Worm (Caenorhabditis elegans): ENCODE data around the gene col-180.

The col-180 gene

ce11 chrX:11752289-11752688 is 40.2 kb upstream of the col-180 start:
- TF ChIP-seq tbx-2 (tag; optimal IDR thresholded peaks at IDR 0.05) (no peak), fkh-10 (GFP tag; optimal IDR thresholded peaks at IDR 0.05) (no peak), ceh-82 (tag; optimal IDR thresholded peaks at IDR 0.05) (no peak), daf-12 (tag; optimal IDR thresholded peaks at IDR 0.05) (no peak), ceh-16 (tag; optimal IDR thresholded peaks at IDR 0.05) (no peak), skn-1 (tag; optimal IDR thresholded peaks at IDR 0.05) (no peak), nhr-28 (tag; optimal IDR thresholded peaks at IDR 0.05) (no peak), nhr-12 (tag; optimal IDR thresholded peaks at IDR 0.05) (no peak), ztf-11 (tag; optimal IDR thresholded peaks at IDR 0.05) (no peak), fkh-2 (tag; optimal IDR thresholded peaks at IDR 0.05) (no peak), nhr-25 (tag; optimal IDR thresholded peaks at IDR 0.05) (no peak), aly-2 (tag; optimal IDR thresholded peaks at IDR 0.05) (no peak), pqm-1 (tag; optimal IDR thresholded peaks at IDR 0.05) (no peak), ztf-4 (tag; optimal IDR thresholded peaks at IDR 0.05) (no peak), R02D3.7 (tag; optimal IDR thresholded peaks at IDR 0.05) (no peak), hmg-11 (tag; optimal IDR thresholded peaks at IDR 0.05) (no peak), pha-4 (tag; optimal IDR thresholded peaks at IDR 0.05) (no peak)

ce11 chrX:11745821-11746485 is 33.9 kb upstream of the col-180 start, which contains the start of gene C40H5.2:
C40H5.2 (plus strand) TSS chrX:11746076.
- TF ChIP-seq hmg-11 (tag; optimal IDR thresholded peaks at IDR 0.05) (no peak), fkh-10 (GFP tag; optimal IDR thresholded peaks at IDR 0.05) (peak; percentile 54), lin-39 (tag; optimal IDR thresholded peaks at IDR 0.05) (no peak)

ce11 chrX:11743723-11744122 is 31.6 kb upstream of the col-180 start:
- TF ChIP-seq ztf-4 (tag; optimal IDR thresholded peaks at IDR 0.05) (no peak), daf-12 (tag; optimal IDR thresholded peaks at IDR 0.05) (no peak), fos-1 (tag; optimal IDR thresholded peaks at IDR 0.05) (no peak), elt-3 (tag; optimal IDR thresholded peaks at IDR 0.05) (no peak), nhr-77 (tag; optimal IDR thresholded peaks at IDR 0.05) (no peak), pha-4 (tag; optimal IDR thresholded peaks at IDR 0.05) (no peak), snpc-4 (tag; optimal IDR thresholded peaks at IDR 0.05) (no peak), pqm-1 (tag; optimal IDR thresholded peaks at IDR 0.05) (no peak), elt-1 (tag; optimal IDR thresholded peaks at IDR 0.05) (no peak), ama-1 (optimal IDR thresholded peaks at IDR 0.05) (no peak)

DNA sequence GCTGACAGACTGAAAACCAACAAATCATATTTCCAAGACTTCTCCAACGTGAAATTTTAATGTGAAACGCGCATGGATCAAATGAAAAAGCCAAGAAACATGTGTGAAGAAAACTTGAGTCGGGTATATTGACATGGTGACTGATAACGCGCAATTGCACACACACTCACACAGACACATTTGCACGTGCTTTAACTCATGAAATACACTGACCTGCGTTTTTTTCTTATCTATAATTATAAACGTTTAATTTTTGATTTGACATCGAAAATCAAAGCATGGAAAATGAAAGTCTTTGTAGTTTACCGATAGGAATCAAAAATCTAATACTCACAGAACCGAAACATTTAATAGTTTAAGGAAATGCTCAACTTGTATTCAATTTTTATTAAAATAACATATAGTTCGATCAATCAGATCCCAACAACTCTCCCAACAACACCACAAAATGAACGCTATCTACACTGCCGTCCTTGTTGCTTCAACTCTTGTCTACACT is 26.6 kb upstream of the col-180 start, which contains the start of gene nspa-9:
TSS of gene nspa-9 (plus strand) at position 449 of the 499 bp plus-strand sequence.
- TF ChIP-seq elt-2 (tag; optimal IDR thresholded peaks at IDR 0.05): peak; percentile 94
- no peak for TF ChIP-seq unc-62 (GFP tag; optimal IDR thresholded peaks at IDR 0.05)
- TF ChIP-seq nfya-1 (tag; optimal IDR thresholded peaks at IDR 0.05; ENCODE audit: insufficient read depth): no peak
- peak; percentile 19 for TF ChIP-seq jun-1 (tag; optimal IDR thresholded peaks at IDR 0.05)
- no peak for TF ChIP-seq fkh-2 (tag; optimal IDR thresholded peaks at IDR 0.05)
- TF ChIP-seq pqm-1 (tag; optimal IDR thresholded peaks at IDR 0.05): peak; percentile 94
- TF ChIP-seq fkh-10 (GFP tag; optimal IDR thresholded peaks at IDR 0.05): no peak
- TF ChIP-seq fos-1 (tag; optimal IDR thresholded peaks at IDR 0.05): no peak
- no peak for TF ChIP-seq skn-1 (tag; optimal IDR thresholded peaks at IDR 0.05)
- TF ChIP-seq pha-4 (tag; optimal IDR thresholded peaks at IDR 0.05): peak; percentile 83
- TF ChIP-seq nhr-11 (tag; optimal IDR thresholded peaks at IDR 0.05): no peak
- TF ChIP-seq nhr-77 (tag; optimal IDR thresholded peaks at IDR 0.05): no peak
- peak; percentile 50 for TF ChIP-seq mdl-1 (tag; optimal IDR thresholded peaks at IDR 0.05)
- TF ChIP-seq mml-1 (tag; optimal IDR thresholded peaks at IDR 0.05): no peak
- no peak for TF ChIP-seq nhr-237 (tag; optimal IDR thresholded peaks at IDR 0.05)
- TF ChIP-seq ZK546.5 (tag; optimal IDR thresholded peaks at IDR 0.05): no peak

- TF ChIP-seq nhr-23 (tag; optimal IDR thresholded peaks at IDR 0.05) (no peak), nhr-77 (tag; optimal IDR thresholded peaks at IDR 0.05) (no peak), mdl-1 (tag; optimal IDR thresholded peaks at IDR 0.05) (no peak), sea-2 (GFP tag; optimal IDR thresholded peaks at IDR 0.05) (no peak), zag-1 (tag; optimal IDR thresholded peaks at IDR 0.05) (no peak), egl-27 (tag; optimal IDR thresholded peaks at IDR 0.05) (no peak), ceh-82 (tag; optimal IDR thresholded peaks at IDR 0.05) (no peak), egl-5 (tag; optimal IDR thresholded peaks at IDR 0.05) (no peak), jun-1 (tag; optimal IDR thresholded peaks at IDR 0.05) (no peak), elt-2 (tag; optimal IDR thresholded peaks at IDR 0.05) (no peak), elt-3 (tag; optimal IDR thresholded peaks at IDR 0.05) (no peak), fos-1 (tag; optimal IDR thresholded peaks at IDR 0.05) (no peak), ZK546.5 (tag; optimal IDR thresholded peaks at IDR 0.05) (no peak), nhr-25 (tag; optimal IDR thresholded peaks at IDR 0.05) (no peak), snpc-4 (tag; optimal IDR thresholded peaks at IDR 0.05) (no peak)
Observed at ce11 chrX:11737053-11737452, 25.0 kb upstream of the col-180 start, which contains the start of gene D1053.3. D1053.3 (minus strand) TSS chrX:11737153.
